Fruit fly (Drosophila melanogaster) whole organism, embryonic: ENCODE results near the gene Plzf.

Source experiments
- CG12155 ChIP-seq: fragments of 200-800 bp; sonication (Bioruptor generic); optimal IDR thresholded peaks from 3 replicates; lab custom pipeline; 2016; ENCODE audit warnings: missing biosample characterization, missing genetic modification characterization
- CG12744 ChIP-seq: fragments of 200-800 bp; sonication (Bioruptor generic); optimal IDR thresholded peaks from 2 replicates; lab custom pipeline; 2016; ENCODE audit warnings: missing biosample characterization, missing genetic modification characterization
- CG13123 ChIP-seq: fragments of 200-800 bp; sonication (Bioruptor generic); optimal IDR thresholded peaks from 2 replicates; lab custom pipeline; 2016; ENCODE audit warnings: missing biosample characterization, missing genetic modification characterization
- CG13287 ChIP-seq: fragments of 200-800 bp; sonication (Bioruptor generic); IDR thresholded peaks from 2 replicates; pipeline ENCODE4 v1.3.6; 2022; ENCODE audit warnings: missing biosample characterization, missing genetic modification characterization; ENCODE audit not compliant: partially characterized antibody
- CG14014 ChIP-seq: fragments of 200-800 bp; sonication (Bioruptor generic); IDR thresholded peaks from 2 replicates; pipeline ENCODE4 v1.3.6; 2022; ENCODE audit warnings: missing biosample characterization, missing genetic modification characterization
- CG15011 ChIP-seq: fragments of 200-800 bp; sonication (Bioruptor generic); optimal IDR thresholded peaks from 3 replicates; lab custom pipeline; 2018; ENCODE audit warnings: missing biosample characterization, mild to moderate bottlenecking, missing genetic modification characterization
- CG1602 ChIP-seq: fragments of 200-800 bp; sonication (Bioruptor generic); optimal IDR thresholded peaks from 3 replicates; lab custom pipeline; 2016; ENCODE audit warnings: missing biosample characterization, missing genetic modification characterization
- CG16815 ChIP-seq: fragments of 200-800 bp; sonication (Bioruptor generic); optimal IDR thresholded peaks from 3 replicates; lab custom pipeline; 2017; ENCODE audit warnings: missing biosample characterization, mild to moderate bottlenecking, missing genetic modification characterization
- CG17612 ChIP-seq: fragments of 200-800 bp; sonication (Bioruptor generic); IDR thresholded peaks from 2 replicates; pipeline ENCODE4 v1.3.6; 2022; ENCODE audit warnings: missing biosample characterization, missing genetic modification characterization
- CG1792 ChIP-seq: fragments of 200-800 bp; sonication (Bioruptor generic); optimal IDR thresholded peaks from 2 replicates; lab custom pipeline; 2016; ENCODE audit warnings: missing biosample characterization, missing genetic modification characterization
- CG2889 ChIP-seq: fragments of 200-800 bp; sonication (Bioruptor generic); IDR thresholded peaks from 3 replicates; pipeline ENCODE4 v1.3.6; 2022; ENCODE audit warnings: missing biosample characterization, missing genetic modification characterization
- CG4820 ChIP-seq: fragments of 200-800 bp; sonication (Bioruptor generic); optimal IDR thresholded peaks from 3 replicates; lab custom pipeline; 2016; ENCODE audit warnings: missing biosample characterization, missing genetic modification characterization
- CG7556 ChIP-seq: fragments of 200-800 bp; sonication (Bioruptor generic); optimal IDR thresholded peaks from 2 replicates; lab custom pipeline; 2017; ENCODE audit warnings: missing biosample characterization, mild to moderate bottlenecking, missing genetic modification characterization
- CG8359 ChIP-seq: fragments of 200-800 bp; sonication (Bioruptor generic); optimal IDR thresholded peaks from 2 replicates; lab custom pipeline; 2017; ENCODE audit warnings: missing biosample characterization, mild to moderate bottlenecking, missing genetic modification characterization, borderline replicate concordance
- Chrac-16 ChIP-seq: fragments of 200-800 bp; sonication (Bioruptor generic); optimal IDR thresholded peaks from 3 replicates; lab custom pipeline; 2016; ENCODE audit warnings: missing biosample characterization, missing genetic modification characterization
- D19A ChIP-seq: fragments of 200-800 bp; optimal IDR thresholded peaks from 3 replicates; lab custom pipeline; 2019; ENCODE audit warnings: missing biosample characterization, mild to moderate bottlenecking, missing genetic modification characterization, moderate library complexity
- Dbx ChIP-seq: fragments of 200-800 bp; sonication (Bioruptor generic); IDR thresholded peaks from 3 replicates; pipeline ENCODE4 v1.3.6; 2022; ENCODE audit warnings: missing biosample characterization, missing genetic modification characterization
- Dll ChIP-seq: fragments of 200-800 bp; sonication (Bioruptor generic); IDR thresholded peaks from 4 replicates; pipeline ENCODE4 v1.3.6; 2022; ENCODE audit warnings: missing biosample characterization, missing genetic modification characterization; ENCODE audit not compliant: partially characterized antibody
- Doc3 ChIP-seq: fragments of 200-800 bp; sonication (Bioruptor generic); IDR thresholded peaks from 3 replicates; pipeline ENCODE4 v1.3.6; 2022; ENCODE audit warnings: missing biosample characterization, missing genetic modification characterization; ENCODE audit not compliant: partially characterized antibody
- Gug ChIP-seq: fragments of 200-800 bp; sonication (Bioruptor generic); IDR thresholded peaks from 4 replicates; pipeline ENCODE4 v1.3.6; 2022; ENCODE audit warnings: missing biosample characterization, missing genetic modification characterization
- Hmr ChIP-seq: fragments of 200-800 bp; sonication (Bioruptor generic); optimal IDR thresholded peaks from 3 replicates; lab custom pipeline; 2017; ENCODE audit warnings: mild to moderate bottlenecking, missing biosample characterization, missing genetic modification reagents, missing genetic modification characterization
- MBD-R2 ChIP-seq: fragments of 200-800 bp; sonication (Bioruptor generic); IDR thresholded peaks from 2 replicates; pipeline ENCODE4 v1.3.6; 2022; ENCODE audit warnings: missing biosample characterization, missing genetic modification characterization
- NC2α ChIP-seq: fragments of 200-800 bp; sonication (Bioruptor generic); optimal IDR thresholded peaks from 2 replicates; lab custom pipeline; 2016; ENCODE audit warnings: missing biosample characterization, missing genetic modification characterization
- NC2β ChIP-seq: fragments of 200-800 bp; sonication (Bioruptor generic); optimal IDR thresholded peaks from 2 replicates; lab custom pipeline; 2016; ENCODE audit warnings: missing biosample characterization, missing genetic modification characterization
- NfI ChIP-seq: fragments of 200-800 bp; sonication (Bioruptor generic); optimal IDR thresholded peaks from 3 replicates; lab custom pipeline; 2018; ENCODE audit warnings: missing biosample characterization, mild to moderate bottlenecking, missing genetic modification characterization, moderate library complexity
- Pdp1 ChIP-seq, 2 experiments: fragments of 200-800 bp; sonication (Bioruptor generic); optimal IDR thresholded peaks; 3 replicates each; lab custom pipeline; 2016; ENCODE audit warnings: missing biosample characterization in 2 of 2, missing genetic modification characterization in 2 of 2, mild to moderate bottlenecking in 1 of 2, moderate library complexity in 1 of 2
- Poxn ChIP-seq: fragments of 200-800 bp; sonication (Bioruptor generic); IDR thresholded peaks from 2 replicates; pipeline ENCODE4 v1.3.6; 2022; ENCODE audit warnings: missing biosample characterization, missing genetic modification characterization
- Rfx ChIP-seq: fragments of 200-800 bp; sonication (Bioruptor generic); IDR thresholded peaks from 2 replicates; pipeline ENCODE4 v1.3.6; 2022; ENCODE audit warnings: missing biosample characterization, missing genetic modification characterization
- Stat92E ChIP-seq, 3 experiments: fragments of >200 bp in 2 of 3; fragments of 200-800 bp in 1 of 3; sonication (Bioruptor generic) in 1 of 3; optimal IDR thresholded peaks; 2 replicates each; lab custom pipeline; 2017 to 2019; ENCODE audit warnings: missing biosample characterization in 3 of 3, missing genetic modification characterization in 3 of 3, mild to moderate bottlenecking in 1 of 3, moderate library complexity in 1 of 3
- abd-A ChIP-seq: fragments of 200-800 bp; sonication (Bioruptor generic); optimal IDR thresholded peaks from 3 replicates; lab custom pipeline; 2019; ENCODE audit warnings: missing biosample characterization, mild to moderate bottlenecking, missing genetic modification characterization, moderate library complexity
- ara ChIP-seq: fragments of 200-800 bp; sonication (Bioruptor generic); IDR thresholded peaks from 2 replicates; pipeline ENCODE4 v1.3.6; 2022; ENCODE audit warnings: missing biosample characterization, missing genetic modification characterization
- az2 ChIP-seq: fragments of 200-800 bp; sonication (Bioruptor generic); optimal IDR thresholded peaks from 3 replicates; lab custom pipeline; 2016; ENCODE audit warnings: missing biosample characterization, missing genetic modification characterization
- bab2 ChIP-seq: fragments of 200-800 bp; sonication (Bioruptor generic); optimal IDR thresholded peaks from 2 replicates; lab custom pipeline; 2016; ENCODE audit warnings: missing biosample characterization, missing genetic modification characterization
- br ChIP-seq: fragments of >200 bp; optimal IDR thresholded peaks from 2 replicates; lab custom pipeline; 2017
- ewg ChIP-seq: fragments of 200-800 bp; sonication (Bioruptor generic); optimal IDR thresholded peaks from 3 replicates; lab custom pipeline; 2017; ENCODE audit warnings: mild to moderate bottlenecking, missing biosample characterization, missing genetic modification reagents, missing genetic modification characterization
- fd102C ChIP-seq: fragments of 200-800 bp; sonication (Bioruptor generic); optimal IDR thresholded peaks from 2 replicates; lab custom pipeline; 2018; ENCODE audit warnings: missing biosample characterization, mild to moderate bottlenecking, missing genetic modification characterization, moderate library complexity
- gem ChIP-seq: fragments of 200-800 bp; sonication (Bioruptor generic); optimal IDR thresholded peaks from 2 replicates; lab custom pipeline; 2019; ENCODE audit warnings: missing biosample characterization, mild to moderate bottlenecking, missing genetic modification characterization, moderate library complexity
- h ChIP-seq: fragments of >200 bp; optimal IDR thresholded peaks from 2 replicates; lab custom pipeline; 2017
- hth ChIP-seq: fragments of >200 bp; optimal IDR thresholded peaks from 2 replicates; lab custom pipeline; 2017; ENCODE audit warnings: inconsistent platforms
- kni ChIP-seq: fragments of 200-800 bp; sonication (Bioruptor generic); optimal IDR thresholded peaks from 3 replicates; lab custom pipeline; 2017; ENCODE audit warnings: mild to moderate bottlenecking, missing biosample characterization, missing genetic modification reagents, missing genetic modification characterization
- lab ChIP-seq: fragments of 200-800 bp; sonication (Bioruptor generic); optimal IDR thresholded peaks from 3 replicates; lab custom pipeline; 2017; ENCODE audit warnings: missing biosample characterization, missing genetic modification characterization, mild to moderate bottlenecking, moderate library complexity, missing genetic modification reagents
- lov ChIP-seq, 2 experiments: fragments of 200-800 bp in 1 of 2; fragments of >200 bp in 1 of 2; sonication (Bioruptor generic) in 1 of 2; IDR thresholded peaks in 1 of 2; optimal IDR thresholded peaks in 1 of 2; 2 replicates in 1 of 2; 3 replicates in 1 of 2; pipeline versions ENCODE4 v1.3.6 to Lab custom; 2017 to 2022; ENCODE audit warnings: missing biosample characterization in 1 of 2, missing genetic modification characterization in 1 of 2
- nerfin-1 ChIP-seq: fragments of 200-800 bp; sonication (Bioruptor generic); optimal IDR thresholded peaks from 3 replicates; lab custom pipeline; 2019; ENCODE audit warnings: missing biosample characterization, mild to moderate bottlenecking, missing genetic modification characterization, moderate library complexity
- ranshi ChIP-seq: fragments of 200-800 bp; sonication (Bioruptor generic); IDR thresholded peaks from 2 replicates; pipeline ENCODE4 v1.3.6; 2022; ENCODE audit warnings: missing biosample characterization, missing genetic modification characterization
- rib ChIP-seq: fragments of 200-800 bp; sonication (Bioruptor generic); IDR thresholded peaks from 2 replicates; pipeline ENCODE4 v1.3.6; 2022; ENCODE audit warnings: missing biosample characterization, missing genetic modification characterization
- row ChIP-seq: fragments of 200-800 bp; sonication (Bioruptor generic); IDR thresholded peaks from 3 replicates; pipeline ENCODE4 v1.3.6; 2022; ENCODE audit warnings: missing biosample characterization, missing genetic modification characterization
- slp2 ChIP-seq: fragments of 200-800 bp; sonication (Bioruptor generic); optimal IDR thresholded peaks from 2 replicates; lab custom pipeline; 2016; ENCODE audit warnings: missing biosample characterization, missing genetic modification characterization
- sug ChIP-seq: fragments of 200-800 bp; optimal IDR thresholded peaks from 2 replicates; lab custom pipeline; 2019; ENCODE audit warnings: missing biosample characterization, mild to moderate bottlenecking, missing genetic modification characterization, moderate library complexity
- tap ChIP-seq: fragments of 200-800 bp; optimal IDR thresholded peaks from 3 replicates; lab custom pipeline; 2019; ENCODE audit warnings: missing biosample characterization, mild to moderate bottlenecking, missing genetic modification characterization, moderate library complexity
- ttk ChIP-seq: fragments of 200-800 bp; sonication (Bioruptor generic); IDR thresholded peaks from 2 replicates; pipeline ENCODE4 v2.1.2; 2022; ENCODE audit warnings: missing biosample characterization, missing genetic modification characterization

Gene Plzf

DNA sequence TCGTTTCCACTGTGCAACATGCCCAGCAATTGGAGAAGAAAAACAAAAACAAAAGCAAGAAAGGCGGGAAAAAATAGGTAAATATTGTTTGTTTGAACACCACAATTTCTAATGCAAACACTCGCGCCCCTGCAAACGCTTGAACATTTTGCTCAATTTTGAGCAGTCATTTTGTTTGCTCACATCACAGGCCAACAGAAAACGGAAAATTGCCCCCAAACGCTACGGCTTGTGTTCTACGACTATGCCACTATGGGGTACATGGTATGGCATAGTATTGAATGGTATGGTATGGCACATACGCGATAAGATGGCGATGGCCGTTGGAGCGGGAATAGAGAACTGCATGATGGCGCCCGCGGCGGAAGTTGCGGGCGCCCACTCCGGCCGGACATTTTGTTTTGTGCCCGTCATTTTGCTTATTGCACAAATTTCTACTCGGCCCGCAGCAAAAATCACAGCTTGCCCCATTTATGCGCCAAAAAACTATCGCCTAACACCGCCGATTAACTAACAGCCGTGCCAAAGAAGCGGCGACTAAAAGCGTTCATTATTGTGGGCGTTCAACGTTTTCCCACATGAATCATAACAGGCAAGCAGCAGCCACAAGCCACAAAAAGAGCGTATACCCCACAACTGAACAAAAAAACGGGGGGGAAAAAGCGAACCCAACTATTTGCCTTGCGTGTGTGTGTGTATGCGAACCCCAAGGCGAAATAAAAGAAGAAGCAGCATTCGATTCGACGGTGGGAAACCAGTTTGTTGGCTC, 44.3 kb downstream of the Plzf start (continued):
- TF ChIP-seq Hmr (GFP tag; lab: Kevin White, UChicago) (peak; percentile 78), MBD-R2 (GFP tag; lab: Robert Waterston, UW) (no peak), gem (tag; lab: Kevin White, UChicago) (peak; percentile 77), kni (GFP tag; lab: Kevin White, UChicago) (peak; percentile 88), CG12155 (GFP tag; lab: Kevin White, UChicago) (peak; percentile 23), CG13287 (GFP tag; lab: Robert Waterston, UW) (no peak), abd-A (peak; percentile 97), h (no peak), CG17612 (GFP tag; lab: Robert Waterston, UW) (no peak), Gug (GFP tag; lab: Robert Waterston, UW) (no peak), rib (GFP tag; lab: Robert Waterston, UW) (no peak), CG1602 (peak; percentile 8), Stat92E (GFP tag; optimal IDR thresholded peaks at IDR 0.05; lab: Kevin White, UChicago) (no peak), tap (tag; lab: Kevin White, UChicago) (peak; percentile 55), slp2 (peak; percentile 7), NfI (GFP tag; lab: Kevin White, UChicago) (peak; percentile 22), CG1792 (GFP tag; lab: Kevin White, UChicago) (peak; percentile 15), CG16815 (GFP tag; lab: Kevin White, UChicago) (no peak), Chrac-16 (GFP tag; lab: Kevin White, UChicago) (no peak), D19A (tag; lab: Kevin White, UChicago) (peak; percentile 52), NC2α (GFP tag; lab: Kevin White, UChicago) (peak; percentile 72), row (GFP tag; lab: Robert Waterston, UW) (no peak), Pdp1 (GFP tag; optimal IDR thresholded peaks at IDR 0.05; lab: Kevin White, UChicago) (peak; percentile 46 to 55), az2 (GFP tag; lab: Kevin White, UChicago) (peak; percentile 43), CG15011 (GFP tag; lab: Kevin White, UChicago) (peak; percentile 55), Dbx (no peak), CG13123 (peak; percentile 76), CG14014 (GFP tag; lab: Robert Waterston, UW) (no peak), ara (GFP tag; lab: Robert Waterston, UW) (no peak), hth (lab: Kevin White, UChicago) (no peak), CG7556 (GFP tag; lab: Kevin White, UChicago) (peak; percentile 73), CG12744 (GFP tag; lab: Kevin White, UChicago) (peak; percentile 34), lov (optimal IDR thresholded peaks at IDR 0.05; lab: Kevin White, UChicago) (no peak), lov (GFP tag; IDR thresholded peaks at IDR 0.05; lab: Robert Waterston, UW) (no peak), fd102C (peak; percentile 88), nerfin-1 (no peak), ttk (GFP tag; lab: Robert Waterston, UW) (no peak), Doc3 (no peak), ewg (GFP tag; lab: Kevin White, UChicago) (peak; percentile 33), br (lab: Kevin White, UChicago) (no peak), CG4820 (GFP tag; lab: Kevin White, UChicago) (peak; percentile 13), lab (GFP tag; lab: Kevin White, UChicago) (peak; percentile 81), CG8359 (peak; percentile 40), Poxn (GFP tag; lab: Robert Waterston, UW) (no peak), NC2β (GFP tag; lab: Kevin White, UChicago) (peak; percentile 70), sug (tag; lab: Kevin White, UChicago) (peak; percentile 85), bab2 (GFP tag; lab: Kevin White, UChicago) (peak; percentile 56), Dll (GFP tag; lab: Robert Waterston, UW) (no peak), ranshi (GFP tag; lab: Robert Waterston, UW) (no peak), Rfx (GFP tag; lab: Robert Waterston, UW) (no peak), CG2889 (GFP tag; lab: Robert Waterston, UW) (no peak)
